Worm (Caenorhabditis elegans): ENCODE data around the gene clec-35.

clec-35 gene

DNA sequence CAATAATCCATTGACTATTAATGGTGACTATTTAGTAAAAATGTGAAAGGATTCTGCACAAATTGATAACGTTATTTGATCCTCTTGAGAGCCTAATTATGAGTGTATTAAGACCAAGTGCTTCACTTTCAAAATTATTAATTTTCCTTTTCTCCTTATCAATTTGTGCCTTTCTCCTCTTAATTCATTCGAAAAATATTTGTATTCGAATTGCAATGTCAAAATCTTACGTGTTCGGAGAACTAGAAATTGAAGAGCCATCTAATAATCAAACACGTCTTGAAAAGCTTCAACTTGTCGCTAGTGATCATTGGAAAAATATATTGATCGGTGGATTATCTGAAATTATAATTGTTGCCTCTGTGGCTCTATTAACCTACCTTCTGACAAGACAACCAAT, 5.4 kb downstream of the clec-35 start, which contains the start of the genes clec-36 and clec-26:
Gene clec-36, minus strand, starts transcription at position 101 of the 400 bp plus-strand sequence.
Gene clec-26, plus strand, starts transcription at position 114 of the 400 bp plus-strand sequence.
- no peak for TF ChIP-seq tbx-2 (tag; optimal IDR thresholded peaks at IDR 0.05)

DNA sequence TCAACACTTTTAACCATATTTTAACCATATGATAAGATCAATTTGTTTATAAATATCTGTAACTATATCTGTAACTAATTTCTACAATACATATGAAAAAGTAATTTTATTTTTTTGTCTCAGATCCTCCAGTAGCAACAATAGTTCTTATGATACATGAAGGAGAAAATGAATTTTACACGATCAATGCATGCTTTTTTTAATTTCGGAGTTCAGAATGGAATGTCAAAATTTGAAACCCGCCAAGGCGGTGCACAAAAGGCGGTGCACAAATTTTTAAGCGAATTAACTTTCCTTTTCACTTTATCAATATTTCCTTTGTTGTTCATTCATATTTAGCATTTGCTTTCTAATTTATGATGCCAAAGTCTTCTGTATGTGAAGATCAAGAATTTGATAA, 10.9 kb downstream of the clec-35 start, which contains the start of gene clec-25:
Gene clec-25, plus strand, starts transcription at position 301 of the 400 bp plus-strand sequence.
- TF ChIP-seq lim-6 (tag; optimal IDR thresholded peaks at IDR 0.05), result no peak

DNA sequence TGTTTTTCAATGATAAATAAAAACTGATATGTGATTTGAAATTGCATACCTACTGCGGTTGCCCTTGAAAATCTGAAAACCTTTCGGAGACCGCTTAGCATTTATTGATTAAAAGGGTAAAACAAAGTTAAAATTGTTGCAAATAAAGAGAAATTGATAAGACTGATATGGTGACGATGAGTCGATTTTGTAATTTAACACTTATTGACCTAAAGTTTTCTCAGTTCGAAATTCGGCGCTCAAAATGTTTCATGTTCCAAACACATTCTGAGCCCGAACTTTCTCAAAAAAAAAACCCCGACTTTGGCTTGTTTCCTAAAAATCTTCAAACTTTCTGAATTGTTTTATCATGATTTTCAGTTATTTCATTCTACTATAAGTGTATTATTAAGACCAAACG, 12.9 kb downstream of the clec-35 start, which contains the start of gene clec-40:
Gene clec-40, minus strand, starts transcription at position 101 of the 400 bp plus-strand sequence.
- TF ChIP-seq T23F11.4 (GFP tag; optimal IDR thresholded peaks at IDR 0.05) (no peak), ceh-45 (GFP tag; IDR thresholded peaks at IDR 0.05) (no peak), tbx-7 (tag; optimal IDR thresholded peaks at IDR 0.05) (no peak), Y22D7AL.16 (tag; optimal IDR thresholded peaks at IDR 0.05) (no peak), pros-1 (tag; optimal IDR thresholded peaks at IDR 0.05) (no peak), zip-5 (tag; optimal IDR thresholded peaks at IDR 0.05) (no peak), ceh-14 (tag; optimal IDR thresholded peaks at IDR 0.05) (no peak), gmeb-2 (tag; optimal IDR thresholded peaks at IDR 0.05) (no peak), che-1 (tag; optimal IDR thresholded peaks at IDR 0.05) (no peak), ref-2 (tag; optimal IDR thresholded peaks at IDR 0.05) (no peak), dve-1 (tag; optimal IDR thresholded peaks at IDR 0.05) (no peak), madf-2 (tag; optimal IDR thresholded peaks at IDR 0.05) (no peak), nhr-232 (tag; optimal IDR thresholded peaks at IDR 0.05) (no peak), elt-4 (tag; optimal IDR thresholded peaks at IDR 0.05) (no peak)

- no peak for TF ChIP-seq sdc-2 (tag; optimal IDR thresholded peaks at IDR 0.05)
- no peak for TF ChIP-seq dmd-4 (tag; optimal IDR thresholded peaks at IDR 0.05; ENCODE audit: borderline replicate concordance)
- TF ChIP-seq ceh-6 (GFP tag; optimal IDR thresholded peaks at IDR 0.05), result no peak
- no peak for TF ChIP-seq unc-3 (GFP tag; conservative IDR thresholded peaks at IDR 0.05)
- no peak for TF ChIP-seq unc-3 (tag; optimal IDR thresholded peaks at IDR 0.05)
- TF ChIP-seq ztf-16 (tag; optimal IDR thresholded peaks at IDR 0.05), result no peak
- TF ChIP-seq sox-4 (tag; optimal IDR thresholded peaks at IDR 0.05), result no peak
- TF ChIP-seq pax-1 (tag; optimal IDR thresholded peaks at IDR 0.05), result no peak
- no peak for TF ChIP-seq pha-4 (tag; optimal IDR thresholded peaks at IDR 0.05)
- no peak for TF ChIP-seq K09A11.1 (tag; optimal IDR thresholded peaks at IDR 0.05; ENCODE audit: insufficient read depth)
- TF ChIP-seq unc-42 (tag; optimal IDR thresholded peaks at IDR 0.05), result no peak
- no peak for TF ChIP-seq C38D4.7 (GFP tag; optimal IDR thresholded peaks at IDR 0.05)
- TF ChIP-seq odd-2 (tag; optimal IDR thresholded peaks at IDR 0.05), result no peak
- TF ChIP-seq hlh-6 (tag; optimal IDR thresholded peaks at IDR 0.05), result no peak
- TF ChIP-seq pqm-1 (tag; optimal IDR thresholded peaks at IDR 0.05), result no peak
- no peak for TF ChIP-seq ets-4 (tag; optimal IDR thresholded peaks at IDR 0.05)
- TF ChIP-seq pros-1 (tag; optimal IDR thresholded peaks at IDR 0.05), result no peak
- no peak for TF ChIP-seq hlh-15 (tag; optimal IDR thresholded peaks at IDR 0.05)
Measured at ce11 chrV:16840283-16840682, 13.6 kb downstream of the clec-35 start.

ce11 chrV:16838435-16838834, 15.4 kb downstream of the clec-35 start:
- TF ChIP-seq hlh-13 (GFP tag; optimal IDR thresholded peaks at IDR 0.05), result no peak
- TF ChIP-seq ceh-31 (tag; optimal IDR thresholded peaks at IDR 0.05), result no peak
- TF ChIP-seq hlh-8 (tag; optimal IDR thresholded peaks at IDR 0.05), result no peak
